Fruit fly (Drosophila melanogaster): Measurements from ENCODE around the gene sov.

sov gene

DNA sequence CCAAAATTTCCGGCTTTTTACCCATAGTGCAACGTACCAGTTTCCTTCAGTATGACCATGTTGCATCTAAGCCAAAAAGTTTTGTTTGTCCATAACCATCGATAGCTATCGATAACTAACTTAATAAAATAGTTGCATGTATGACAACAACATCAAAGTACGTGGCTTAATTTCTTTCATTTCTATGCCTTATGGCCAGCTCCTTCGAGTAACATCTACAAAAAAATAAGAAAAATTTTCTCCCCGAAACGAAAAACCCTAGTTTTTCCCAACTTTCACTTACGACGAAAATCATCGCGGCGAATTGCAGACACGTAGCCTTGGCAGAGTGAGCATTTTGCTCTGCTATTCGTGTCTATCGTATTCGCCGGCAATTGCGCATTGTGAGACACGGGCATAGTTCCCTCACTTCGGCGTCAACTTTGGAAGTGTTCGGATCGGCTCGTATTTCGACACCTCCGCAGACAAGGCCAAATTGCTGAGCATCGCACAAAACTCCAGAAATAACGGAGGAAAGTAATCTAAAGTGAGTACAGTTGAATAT is at the start of gene sov (continued):
- TF ChIP-seq CG10543 (GFP tag; optimal IDR thresholded peaks at IDR 0.05) (peak; percentile 19), CG18262 (tag; optimal IDR thresholded peaks at IDR 0.05) (no peak), NFAT (GFP tag; IDR thresholded peaks at IDR 0.05) (no peak), Med (GFP tag) (peak; percentile 62), Six4 (GFP tag; optimal IDR thresholded peaks at IDR 0.05) (no peak), Dbx (GFP tag; IDR thresholded peaks at IDR 0.05) (no peak), ftz-f1 (GFP tag; optimal IDR thresholded peaks at IDR 0.05) (peak; percentile 85), aop (GFP tag; IDR thresholded peaks at IDR 0.05) (no peak), jing (GFP tag; optimal IDR thresholded peaks at IDR 0.05) (no peak), CG3847 (GFP tag; IDR thresholded peaks at IDR 0.05) (0 out of 2 replicates have a peak, but pooled peaks have one; percentile 10), Xbp1 (GFP tag; optimal IDR thresholded peaks at IDR 0.05) (peak; percentile 42), ewg (GFP tag; optimal IDR thresholded peaks at IDR 0.05) (peak; percentile 59), CG9727 (GFP tag; optimal IDR thresholded peaks at IDR 0.05) (peak; percentile 7), GATAe (GFP tag; conservative IDR thresholded peaks at IDR 0.05) (no peak), CG4404 (GFP tag; IDR thresholded peaks at IDR 0.05) (no peak), Bgb (GFP tag; IDR thresholded peaks at IDR 0.05; ENCODE audit: partially characterized antibody) (peak; percentile 80), sens (GFP tag) (peak; percentile 77), Scr (GFP tag; IDR thresholded peaks at IDR 0.05; ENCODE audit: partially characterized antibody) (peak; percentile 94), slbo (GFP tag; IDR thresholded peaks at IDR 0.05) (no peak), CG11560 (tag; IDR thresholded peaks at IDR 0.05) (no peak), CG8290 (GFP tag; optimal IDR thresholded peaks at IDR 0.05) (peak; percentile 68), CG8290 (tag; optimal IDR thresholded peaks at IDR 0.05) (peak; percentile 39 to 58), tap (tag; optimal IDR thresholded peaks at IDR 0.05) (no peak), run (tag; optimal IDR thresholded peaks at IDR 0.05) (no peak), CG9876 (GFP tag; optimal IDR thresholded peaks at IDR 0.05) (no peak), Sry-δ (GFP tag; optimal IDR thresholded peaks at IDR 0.05) (peak; percentile 80), Doc3 (GFP tag; IDR thresholded peaks at IDR 0.05; ENCODE audit: partially characterized antibody) (peak; percentile 94), mld (GFP tag; IDR thresholded peaks at IDR 0.05; ENCODE audit: partially characterized antibody) (peak; percentile 67; the same call in 1 of the 3 replicates), CG6854 (GFP tag; optimal IDR thresholded peaks at IDR 0.05) (no peak), MESR4 (GFP tag; optimal IDR thresholded peaks at IDR 0.05) (peak; percentile 45), CG31224 (GFP tag; IDR thresholded peaks at IDR 0.05) (no peak), Myb (GFP tag; optimal IDR thresholded peaks at IDR 0.05) (peak; percentile 9), CG13287 (GFP tag; IDR thresholded peaks at IDR 0.05; ENCODE audit: partially characterized antibody) (peak; percentile 91), CG4730 (GFP tag; IDR thresholded peaks at IDR 0.05) (no peak), lilli (GFP tag; optimal IDR thresholded peaks at IDR 0.05) (peak; percentile 4), unc-4 (GFP tag; IDR thresholded peaks at IDR 0.05; ENCODE audit: partially characterized antibody) (peak; percentile 88), Usf (GFP tag; optimal IDR thresholded peaks at IDR 0.05) (no peak), sd (tag; optimal IDR thresholded peaks at IDR 0.05) (peak; percentile 48), sug (tag; optimal IDR thresholded peaks at IDR 0.05) (no peak), CG12155 (GFP tag; optimal IDR thresholded peaks at IDR 0.05) (peak; percentile 6), CG5953 (GFP tag; IDR thresholded peaks at IDR 0.05) (no peak), Lhr (GFP tag; optimal IDR thresholded peaks at IDR 0.05) (peak; percentile 88), hbn (GFP tag; IDR thresholded peaks at IDR 0.05; ENCODE audit: partially characterized antibody) (peak; percentile 90), CG17829 (tag; optimal IDR thresholded peaks at IDR 0.05) (peak; percentile 33), tx (GFP tag; optimal IDR thresholded peaks at IDR 0.05) (no peak), CG13624 (GFP tag; optimal IDR thresholded peaks at IDR 0.05) (peak; percentile 59), CG13894 (tag; optimal IDR thresholded peaks at IDR 0.05) (no peak), esg (GFP tag; conservative IDR thresholded peaks at IDR 0.05) (no peak), hb (GFP tag; IDR thresholded peaks at IDR 0.05; ENCODE audit: partially characterized antibody) (peak; percentile 83; the same call in 2 of the 3 replicates), ase (GFP tag; IDR thresholded peaks at IDR 0.05) (no peak), CG18619 (GFP tag; optimal IDR thresholded peaks at IDR 0.05) (no peak)
